Worm (Caenorhabditis elegans): Measurements from ENCODE around the gene T24B8.3.

The T24B8.3 gene

DNA sequence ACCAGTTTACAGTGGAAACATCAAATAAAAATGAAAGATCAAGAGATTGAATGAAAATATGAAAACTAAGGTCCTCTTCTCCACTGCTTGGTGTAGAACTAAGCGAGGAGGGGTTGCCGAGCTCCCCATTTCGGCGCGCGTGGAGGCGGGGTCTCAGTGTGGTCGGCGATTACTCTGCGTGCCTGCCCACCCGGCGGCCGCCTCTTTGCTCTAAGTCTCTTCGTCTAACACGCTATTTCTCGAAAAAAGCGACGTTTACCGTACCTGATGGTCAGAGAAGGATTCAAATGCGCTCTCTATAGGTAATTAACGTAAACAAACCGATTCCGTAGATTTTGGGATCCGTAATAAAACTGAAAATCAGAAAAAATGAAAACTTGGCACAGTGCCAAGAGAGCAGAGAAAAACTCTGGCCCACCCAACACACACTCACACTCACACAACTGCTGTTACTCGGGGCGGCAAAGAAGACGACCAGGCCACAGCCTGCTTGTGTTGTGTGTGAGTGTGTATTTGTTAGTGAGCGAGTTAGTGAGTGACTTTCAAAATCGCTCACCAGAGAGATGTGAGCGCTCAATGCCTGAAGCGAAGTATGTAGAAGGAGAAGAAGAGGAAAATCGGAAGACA is 733 bp upstream of the T24B8.3 start (continued):
- peak; percentile 50 for TF ChIP-seq dox-1 (GFP tag; IDR thresholded peaks at IDR 0.05)
- no peak for TF ChIP-seq C17E4.6 (GFP tag; IDR thresholded peaks at IDR 0.05)
- no peak for TF ChIP-seq ama-1 (optimal IDR thresholded peaks at IDR 0.05)
- no peak for TF ChIP-seq ama-1 (GFP tag; optimal IDR thresholded peaks at IDR 0.05)
- TF ChIP-seq madf-8 (GFP tag; conservative IDR thresholded peaks at IDR 0.05) = no peak
- peak; percentile 76 for TF ChIP-seq attf-5 (GFP tag; optimal IDR thresholded peaks at IDR 0.05)
- no peak for TF ChIP-seq snpc-4 (GFP tag; optimal IDR thresholded peaks at IDR 0.05)
- peak; percentile 5 to 55 (median 36) for TF ChIP-seq snpc-4 (tag; optimal IDR thresholded peaks at IDR 0.05)
- peak; percentile 47; the same call in 1 of the 2 replicates for TF ChIP-seq pbrm-1 (GFP tag; IDR thresholded peaks at IDR 0.05)
- TF ChIP-seq hmg-1.2 (GFP tag; IDR thresholded peaks at IDR 0.05) = peak; percentile 81
- peak; percentile 92 for TF ChIP-seq zfh-2 (GFP tag; conservative IDR thresholded peaks at IDR 0.05)
- no peak for TF ChIP-seq ztf-6 (GFP tag; IDR thresholded peaks at IDR 0.05)
- no peak for TF ChIP-seq attf-6 (GFP tag; IDR thresholded peaks at IDR 0.05)
- TF ChIP-seq ceh-79 (tag; optimal IDR thresholded peaks at IDR 0.05) = no peak
- no peak for TF ChIP-seq lsl-1 (GFP tag; optimal IDR thresholded peaks at IDR 0.05)
- no peak for TF ChIP-seq ztf-26 (tag; optimal IDR thresholded peaks at IDR 0.05)
- TF ChIP-seq atf-7 (tag; optimal IDR thresholded peaks at IDR 0.05) = no peak
- no peak for TF ChIP-seq cebp-2 (GFP tag; IDR thresholded peaks at IDR 0.05)
- TF ChIP-seq snpc-3.4 (tag; optimal IDR thresholded peaks at IDR 0.05) = no peak
- no peak for TF ChIP-seq Y56A3A.18 (GFP tag; IDR thresholded peaks at IDR 0.05)
- TF ChIP-seq F57A8.1 (GFP tag; optimal IDR thresholded peaks at IDR 0.05) = no peak
- no peak for TF ChIP-seq unc-130 (GFP tag; optimal IDR thresholded peaks at IDR 0.05)
- TF ChIP-seq lsy-27 (tag; optimal IDR thresholded peaks at IDR 0.05; ENCODE audit: borderline replicate concordance, insufficient read depth) = no peak
- no peak for TF ChIP-seq ceh-91 (GFP tag; IDR thresholded peaks at IDR 0.05)
- no peak for TF ChIP-seq rec-8 (tag; optimal IDR thresholded peaks at IDR 0.05)
- TF ChIP-seq Y53G8AR.9 (GFP tag; conservative IDR thresholded peaks at IDR 0.05) = no peak
- no peak for TF ChIP-seq ets-4 (GFP tag; optimal IDR thresholded peaks at IDR 0.05)
- peak; percentile 75 for TF ChIP-seq K12H6.12 (tag; optimal IDR thresholded peaks at IDR 0.05)
- TF ChIP-seq sdz-38 (tag; optimal IDR thresholded peaks at IDR 0.05) = no peak
- TF ChIP-seq T07F8.4 (tag; optimal IDR thresholded peaks at IDR 0.05) = no peak
- no peak for TF ChIP-seq tbp1 (GFP tag; optimal IDR thresholded peaks at IDR 0.05)
- TF ChIP-seq Y95B8A.8 (GFP tag; IDR thresholded peaks at IDR 0.05) = no peak
- peak; percentile 69 for TF ChIP-seq lir-1 (GFP tag; conservative IDR thresholded peaks at IDR 0.05)
- TF ChIP-seq F39B2.1 (GFP tag; IDR thresholded peaks at IDR 0.05) = no peak
- TF ChIP-seq F33H1.4 (GFP tag; IDR thresholded peaks at IDR 0.05) = 0 out of 2 replicates have a peak, but pooled peaks have one; percentile 18
- TF ChIP-seq madf-10 (tag; optimal IDR thresholded peaks at IDR 0.05) = peak; percentile 90
- TF ChIP-seq chd-7 (tag; optimal IDR thresholded peaks at IDR 0.05) = peak; percentile 20
- no peak for TF ChIP-seq egl-44 (GFP tag; IDR thresholded peaks at IDR 0.05)
- TF ChIP-seq nhr-80 (tag; optimal IDR thresholded peaks at IDR 0.05) = peak; percentile 74
- TF ChIP-seq B0336.3 (GFP tag; IDR thresholded peaks at IDR 0.05) = peak; percentile 48; the same call in 1 of the 2 replicates
- TF ChIP-seq let-526 (GFP tag; IDR thresholded peaks at IDR 0.05) = no peak
- no peak for TF ChIP-seq F49E8.2 (tag; optimal IDR thresholded peaks at IDR 0.05; ENCODE audit: insufficient read depth)
- peak; percentile 71; the same call in 1 of the 2 replicates for TF ChIP-seq lin-26 (GFP tag; IDR thresholded peaks at IDR 0.05)
- TF ChIP-seq nfya-2 (GFP tag; IDR thresholded peaks at IDR 0.05) = no peak
- TF ChIP-seq lin-35 (GFP tag; optimal IDR thresholded peaks at IDR 0.05) = no peak
- TF ChIP-seq ekl-4 (GFP tag; IDR thresholded peaks at IDR 0.05) = no peak
- no peak for TF ChIP-seq snpc-1.3 (tag; optimal IDR thresholded peaks at IDR 0.05; ENCODE audit: insufficient read depth)
- no peak for TF ChIP-seq B0019.2 (GFP tag; conservative IDR thresholded peaks at IDR 0.05)
